Fruit fly (Drosophila melanogaster): ENCODE measurements around the gene qua.

qua gene

dm6 chr2L:17480943-17481580, 15.9 kb downstream of the qua start, which contains the start of the genes fws and Lamtor3 (continued):
- peak; percentile 98 for TF ChIP-seq CG2678 (tag; optimal IDR thresholded peaks at IDR 0.05)
- TF ChIP-seq HLH4C (GFP tag; IDR thresholded peaks at IDR 0.05; ENCODE audit: partially characterized antibody): peak; percentile 71
- TF ChIP-seq HLH3B (GFP tag; IDR thresholded peaks at IDR 0.05): peak; percentile 99
- peak; percentile 20 for TF ChIP-seq sima (GFP tag; optimal IDR thresholded peaks at IDR 0.05)
- peak; percentile 91 for TF ChIP-seq CG17186 (GFP tag; optimal IDR thresholded peaks at IDR 0.05)
- TF ChIP-seq Nf-YC (tag; optimal IDR thresholded peaks at IDR 0.05): peak; percentile 68
- TF ChIP-seq run (tag; optimal IDR thresholded peaks at IDR 0.05): peak; percentile 92
- TF ChIP-seq cato (GFP tag; optimal IDR thresholded peaks at IDR 0.05; ENCODE audit: borderline replicate concordance): peak; percentile 96
- TF ChIP-seq cas (GFP tag; IDR thresholded peaks at IDR 0.05): peak; percentile 98
- peak; percentile 98 for TF ChIP-seq fd96Cb (tag; optimal IDR thresholded peaks at IDR 0.05)
- TF ChIP-seq p53 (GFP tag; optimal IDR thresholded peaks at IDR 0.05): no peak
- TF ChIP-seq al (GFP tag; IDR thresholded peaks at IDR 0.05): peak; percentile 99
- peak; percentile 62 for TF ChIP-seq NK7.1 (GFP tag; optimal IDR thresholded peaks at IDR 0.05)
- TF ChIP-seq wor (GFP tag; IDR thresholded peaks at IDR 0.05): peak; percentile 99
- TF ChIP-seq CG10979 (tag; optimal IDR thresholded peaks at IDR 0.05): peak; percentile 96
- TF ChIP-seq Spps (tag; optimal IDR thresholded peaks at IDR 0.05): peak; percentile 96
- TF ChIP-seq CG11560 (tag; IDR thresholded peaks at IDR 0.05): peak; percentile 92
- peak; percentile 95 to 99 for TF ChIP-seq bsh (GFP tag; optimal IDR thresholded peaks at IDR 0.05)
- peak; percentile 100 for TF ChIP-seq vvl (GFP tag; IDR thresholded peaks at IDR 0.05)
- TF ChIP-seq CG10267 (tag; optimal IDR thresholded peaks at IDR 0.05): peak; percentile 91
- peak; percentile 92 for TF ChIP-seq sd (tag; optimal IDR thresholded peaks at IDR 0.05)
- no peak for TF ChIP-seq Dfd (GFP tag; optimal IDR thresholded peaks at IDR 0.05)
- TF ChIP-seq jing (GFP tag; optimal IDR thresholded peaks at IDR 0.05): peak; percentile 96
- TF ChIP-seq CG11085 (GFP tag; IDR thresholded peaks at IDR 0.05): peak; percentile 99
- TF ChIP-seq crc (GFP tag; optimal IDR thresholded peaks at IDR 0.05): peak; percentile 31
- peak; percentile 97 for TF ChIP-seq CG3281 (GFP tag; optimal IDR thresholded peaks at IDR 0.05)
- peak; percentile 99 for TF ChIP-seq Oli (tag; optimal IDR thresholded peaks at IDR 0.05)
- peak; percentile 98 for TF ChIP-seq HmgZ (tag; optimal IDR thresholded peaks at IDR 0.05)
- TF ChIP-seq CG4730 (GFP tag; IDR thresholded peaks at IDR 0.05): peak; percentile 99
- TF ChIP-seq tin (GFP tag; optimal IDR thresholded peaks at IDR 0.05): peak; percentile 95
- peak; percentile 100 for TF ChIP-seq ase (GFP tag; IDR thresholded peaks at IDR 0.05)
- peak; percentile 63 for TF ChIP-seq CG9797 (GFP tag; optimal IDR thresholded peaks at IDR 0.05)
- no peak for TF ChIP-seq Lpt (GFP tag; optimal IDR thresholded peaks at IDR 0.05)
- peak; percentile 98 for TF ChIP-seq lbe (GFP tag; optimal IDR thresholded peaks at IDR 0.05)
- peak; percentile 97 for TF ChIP-seq CG1529 (GFP tag; optimal IDR thresholded peaks at IDR 0.05)
- peak; percentile 95 for TF ChIP-seq Vsx1 (GFP tag; optimal IDR thresholded peaks at IDR 0.05)
- TF ChIP-seq CG11456 (GFP tag; IDR thresholded peaks at IDR 0.05): peak; percentile 99
- no peak for TF ChIP-seq sc (optimal IDR thresholded peaks at IDR 0.05)
- peak; percentile 98 for TF ChIP-seq sc (GFP tag; optimal IDR thresholded peaks at IDR 0.05)
- peak; percentile 97 for TF ChIP-seq CG18619 (GFP tag; optimal IDR thresholded peaks at IDR 0.05)
- peak; percentile 98 for TF ChIP-seq dati (GFP tag; IDR thresholded peaks at IDR 0.05)
- peak; percentile 100 for TF ChIP-seq MBD-R2 (GFP tag; IDR thresholded peaks at IDR 0.05)
- TF ChIP-seq slp2 (GFP tag; optimal IDR thresholded peaks at IDR 0.05): peak; percentile 85
- peak; percentile 92 for TF ChIP-seq Hand (GFP tag; optimal IDR thresholded peaks at IDR 0.05)
- no peak for TF ChIP-seq CG14965 (GFP tag; optimal IDR thresholded peaks at IDR 0.05; ENCODE audit: borderline replicate concordance)
- peak; percentile 63 for TF ChIP-seq Sry-β (GFP tag; optimal IDR thresholded peaks at IDR 0.05)
- TF ChIP-seq CG10366 (GFP tag; IDR thresholded peaks at IDR 0.05): peak; percentile 99
- no peak; the same call in 1 of the 2 replicates for TF ChIP-seq inv (GFP tag; IDR thresholded peaks at IDR 0.05; ENCODE audit: partially characterized antibody)
- TF ChIP-seq danr (GFP tag; IDR thresholded peaks at IDR 0.05): peak; percentile 97
- TF ChIP-seq Gsc (GFP tag; IDR thresholded peaks at IDR 0.05): peak; percentile 97
